Worm (Caenorhabditis elegans): ENCODE results near the gene F13E6.2.
A peak's percentile ranks its signal among the peaks of the same experiment; 100 is the strongest.

F13E6.2 gene

DNA sequence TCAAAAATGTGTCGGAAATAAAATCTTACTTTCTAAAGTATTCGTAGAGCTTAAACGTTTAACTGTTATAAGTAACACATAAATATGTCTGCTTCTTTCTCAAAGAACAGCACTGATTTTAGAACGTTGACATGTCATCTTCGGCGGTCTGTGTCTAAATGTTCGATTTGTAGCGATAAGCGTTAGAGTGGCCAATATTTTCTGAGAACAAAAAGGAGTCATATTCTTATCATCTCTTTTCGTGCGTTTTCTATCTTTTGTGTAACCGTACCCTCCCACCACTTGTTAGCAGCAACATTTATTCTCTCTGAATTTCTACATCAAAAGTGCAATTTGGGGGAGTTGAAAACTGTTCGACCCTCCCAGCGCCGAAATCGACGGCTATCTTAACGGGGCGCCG is 29.0 kb downstream of the F13E6.2 start:
- TF ChIP-seq nhr-21 (tag; optimal IDR thresholded peaks at IDR 0.05) (peak; percentile 18), ZK546.5 (tag; optimal IDR thresholded peaks at IDR 0.05) (no peak), C34F6.9 (tag; optimal IDR thresholded peaks at IDR 0.05) (no peak), fos-1 (tag; optimal IDR thresholded peaks at IDR 0.05) (peak; percentile 77)

DNA sequence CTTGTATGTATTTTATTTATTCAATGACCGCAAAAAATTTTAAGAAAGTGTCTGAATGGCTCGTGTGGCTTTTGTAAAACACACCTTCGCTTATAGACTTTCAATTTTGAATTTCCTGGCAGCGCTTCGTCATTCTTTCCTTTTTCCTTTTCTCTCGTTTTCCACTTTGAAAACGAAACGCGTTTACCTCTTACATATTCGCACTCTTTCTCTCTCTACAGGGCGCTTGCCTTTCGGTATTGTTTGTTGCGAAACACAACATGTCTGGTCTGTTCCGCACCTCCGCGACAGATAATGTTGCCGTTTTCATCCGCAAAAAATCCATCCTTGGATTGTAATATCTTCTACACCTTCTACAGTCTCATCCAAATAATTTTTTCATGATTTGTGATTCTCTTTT is 33.5 kb downstream of the F13E6.2 start:
- TF ChIP-seq lsy-2 (tag; optimal IDR thresholded peaks at IDR 0.05) (no peak), crh-2 (tag; optimal IDR thresholded peaks at IDR 0.05) (no peak), nhr-21 (tag; optimal IDR thresholded peaks at IDR 0.05) (peak; percentile 16), mdl-1 (tag; optimal IDR thresholded peaks at IDR 0.05) (no peak), blmp-1 (tag; optimal IDR thresholded peaks at IDR 0.05; ENCODE audit: insufficient read depth) (peak; percentile 65), unc-55 (GFP tag; optimal IDR thresholded peaks at IDR 0.05) (peak; percentile 35)

DNA sequence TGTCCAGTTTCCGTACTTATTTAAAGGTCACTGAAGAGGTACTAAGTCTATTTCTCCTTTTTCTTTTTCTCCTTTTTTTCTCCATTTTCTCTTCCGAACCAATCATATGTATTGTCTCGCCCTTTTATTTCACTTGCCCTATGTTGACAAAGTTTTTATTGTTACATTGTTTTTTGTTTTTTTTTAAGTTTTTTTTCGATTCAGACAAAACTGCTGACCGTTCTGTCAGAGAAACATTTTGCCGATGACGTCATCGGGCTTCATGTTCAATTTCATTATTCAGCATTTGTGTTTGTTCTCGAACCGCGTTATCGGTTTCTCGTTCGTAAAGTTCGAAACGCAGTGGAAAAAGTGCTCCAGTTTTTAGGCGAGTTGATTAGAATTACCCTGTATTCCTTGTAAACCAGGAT is 34.7 kb downstream of the F13E6.2 start:
- TF ChIP-seq lin-39 (tag; optimal IDR thresholded peaks at IDR 0.05) (no peak), dmd-4 (tag; optimal IDR thresholded peaks at IDR 0.05) (no peak), nhr-21 (tag; optimal IDR thresholded peaks at IDR 0.05) (no peak), elt-1 (tag; optimal IDR thresholded peaks at IDR 0.05) (no peak), snpc-4 (tag; optimal IDR thresholded peaks at IDR 0.05) (no peak), mbf-1 (tag; optimal IDR thresholded peaks at IDR 0.05) (no peak), crh-2 (tag; optimal IDR thresholded peaks at IDR 0.05) (peak; percentile 42), R02D3.7 (tag; optimal IDR thresholded peaks at IDR 0.05) (no peak), ztf-4 (tag; optimal IDR thresholded peaks at IDR 0.05) (no peak), ceh-16 (tag; optimal IDR thresholded peaks at IDR 0.05) (no peak), nhr-10 (tag; optimal IDR thresholded peaks at IDR 0.05) (no peak), nhr-237 (tag; optimal IDR thresholded peaks at IDR 0.05) (no peak), lin-13 (GFP tag; optimal IDR thresholded peaks at IDR 0.05) (no peak), sma-9 (GFP tag; optimal IDR thresholded peaks at IDR 0.05) (no peak), sma-9 (tag; optimal IDR thresholded peaks at IDR 0.05) (no peak), nhr-6 (tag; optimal IDR thresholded peaks at IDR 0.05) (no peak), zag-1 (tag; optimal IDR thresholded peaks at IDR 0.05) (no peak), mdl-1 (tag; optimal IDR thresholded peaks at IDR 0.05) (no peak), unc-55 (GFP tag; optimal IDR thresholded peaks at IDR 0.05) (no peak), sma-3 (GFP tag; optimal IDR thresholded peaks at IDR 0.05) (peak; percentile 21), sem-4 (tag; optimal IDR thresholded peaks at IDR 0.05) (no peak), fos-1 (tag; optimal IDR thresholded peaks at IDR 0.05) (peak; percentile 90), elt-3 (tag; optimal IDR thresholded peaks at IDR 0.05) (no peak), ama-1 (optimal IDR thresholded peaks at IDR 0.05) (no peak), ceh-82 (tag; optimal IDR thresholded peaks at IDR 0.05) (no peak), blmp-1 (tag; optimal IDR thresholded peaks at IDR 0.05; ENCODE audit: insufficient read depth) (peak; percentile 63), mab-5 (tag; optimal IDR thresholded peaks at IDR 0.05) (no peak), F13H6.1 (tag; optimal IDR thresholded peaks at IDR 0.05) (peak; percentile 35), ztf-1 (GFP tag; conservative IDR thresholded peaks at IDR 0.05) (no peak), nhr-12 (tag; optimal IDR thresholded peaks at IDR 0.05) (no peak), peb-1 (tag; optimal IDR thresholded peaks at IDR 0.05) (no peak), ZK546.5 (tag; optimal IDR thresholded peaks at IDR 0.05) (no peak), lsy-2 (tag; optimal IDR thresholded peaks at IDR 0.05) (no peak), aly-2 (tag; optimal IDR thresholded peaks at IDR 0.05) (no peak), unc-39 (tag; optimal IDR thresholded peaks at IDR 0.05) (no peak), egl-27 (tag; optimal IDR thresholded peaks at IDR 0.05) (peak; percentile 36), skn-1 (tag; optimal IDR thresholded peaks at IDR 0.05) (no peak), nhr-77 (tag; optimal IDR thresholded peaks at IDR 0.05) (no peak), alr-1 (tag; optimal IDR thresholded peaks at IDR 0.05) (no peak), nhr-11 (tag; optimal IDR thresholded peaks at IDR 0.05) (no peak), C34F6.9 (tag; optimal IDR thresholded peaks at IDR 0.05) (peak; percentile 33), unc-62 (GFP tag; optimal IDR thresholded peaks at IDR 0.05) (no peak), Y55F3AM.14 (GFP tag; optimal IDR thresholded peaks at IDR 0.05) (no peak), nhr-23 (tag; optimal IDR thresholded peaks at IDR 0.05) (no peak), nhr-129 (tag; optimal IDR thresholded peaks at IDR 0.05) (no peak), gmeb-1 (tag; optimal IDR thresholded peaks at IDR 0.05) (no peak), ztf-11 (tag; optimal IDR thresholded peaks at IDR 0.05) (no peak), lin-11 (tag; optimal IDR thresholded peaks at IDR 0.05) (no peak), nhr-25 (tag; optimal IDR thresholded peaks at IDR 0.05) (no peak)
